Worm (Caenorhabditis elegans) whole organism, late embryonic: ENCODE data around the gene ftt-2.

Experiments used
- C08G9.2 ChIP-seq: sonication (generic microtip); optimal IDR thresholded peaks from 2 replicates; lab custom pipeline; 2016; ENCODE audit warnings: mild to moderate bottlenecking, missing genetic modification characterization, moderate library complexity, missing compliant biosample characterization
- C38D4.7 ChIP-seq: fragments of 200-800 bp; sonication (Bioruptor generic); optimal IDR thresholded peaks from 2 replicates; lab custom pipeline; 2018; ENCODE audit warnings: mild to moderate bottlenecking, missing genetic modification characterization, moderate library complexity, missing compliant biosample characterization
- K02D7.2 ChIP-seq: sonication (generic microtip); optimal IDR thresholded peaks from 2 replicates; lab custom pipeline; 2017; ENCODE audit warnings: mild to moderate bottlenecking, missing genetic modification characterization, missing compliant biosample characterization
- K09A11.1 ChIP-seq: sonication (generic microtip); optimal IDR thresholded peaks from 2 replicates; lab custom pipeline; 2017; ENCODE audit warnings: antibody characterized with exemption, mild to moderate bottlenecking, missing genetic modification characterization, missing compliant biosample characterization; ENCODE audit not compliant: insufficient read depth
- ama-1 ChIP-seq: fragments of 150-350 bp; optimal IDR thresholded peaks from 2 replicates; lab custom pipeline; 2014
- ceh-2 ChIP-seq: sonication (generic microtip); optimal IDR thresholded peaks from 2 replicates; lab custom pipeline; 2016; ENCODE audit warnings: missing genotype, missing genetic modification characterization, missing compliant biosample characterization
- ceh-22 ChIP-seq: sonication (generic microtip); optimal IDR thresholded peaks from 2 replicates; lab custom pipeline; 2017; ENCODE audit warnings: missing biosample characterization, missing genetic modification characterization
- ceh-31 ChIP-seq: sonication (generic microtip); optimal IDR thresholded peaks from 2 replicates; lab custom pipeline; 2016; ENCODE audit warnings: missing genetic modification characterization, missing compliant biosample characterization
- ceh-34 ChIP-seq: sonication (generic microtip); optimal IDR thresholded peaks from 2 replicates; lab custom pipeline; 2016; ENCODE audit warnings: mild to moderate bottlenecking, missing genetic modification characterization, missing compliant biosample characterization
- ceh-48 ChIP-seq: sonication (generic microtip); optimal IDR thresholded peaks from 2 replicates; lab custom pipeline; 2016; ENCODE audit warnings: missing genetic modification characterization, inconsistent platforms, missing compliant biosample characterization
- ceh-6 ChIP-seq: fragments of 200-800 bp; sonication (Bioruptor generic); optimal IDR thresholded peaks from 2 replicates; lab custom pipeline; 2018; ENCODE audit warnings: mild to moderate bottlenecking, missing genetic modification characterization, missing compliant biosample characterization
- che-1 ChIP-seq: sonication (generic microtip); optimal IDR thresholded peaks from 2 replicates; lab custom pipeline; 2016; ENCODE audit warnings: mild to moderate bottlenecking, missing genetic modification characterization, missing compliant biosample characterization
- dve-1 ChIP-seq: sonication (generic microtip); optimal IDR thresholded peaks from 2 replicates; lab custom pipeline; 2017; ENCODE audit warnings: antibody characterized with exemption, mild to moderate bottlenecking, missing genetic modification characterization, missing compliant biosample characterization
- elt-2 ChIP-seq: sonication (generic microtip); optimal IDR thresholded peaks from 2 replicates; lab custom pipeline; 2016; ENCODE audit warnings: missing genetic modification reagents, missing genetic modification characterization, missing compliant biosample characterization
- elt-4 ChIP-seq: sonication (generic microtip); optimal IDR thresholded peaks from 2 replicates; lab custom pipeline; 2016; ENCODE audit warnings: missing genetic modification characterization, missing compliant biosample characterization
- eyg-1 ChIP-seq: sonication (generic microtip); optimal IDR thresholded peaks from 2 replicates; lab custom pipeline; 2016; ENCODE audit warnings: missing genotype, missing genetic modification characterization, missing compliant biosample characterization
- fax-1 ChIP-seq: sonication (generic microtip); optimal IDR thresholded peaks from 2 replicates; lab custom pipeline; 2016; ENCODE audit warnings: missing genotype, missing genetic modification characterization, missing compliant biosample characterization
- fkh-10 ChIP-seq: fragments of 150-350 bp; optimal IDR thresholded peaks from 2 replicates; lab custom pipeline; 2014; ENCODE audit warnings: missing biosample characterization, missing genetic modification reagents, missing genetic modification characterization
- fkh-6 ChIP-seq: sonication (generic microtip); optimal IDR thresholded peaks from 2 replicates; lab custom pipeline; 2016; ENCODE audit warnings: missing genetic modification characterization, missing compliant biosample characterization
- hlh-13 ChIP-seq: fragments of 200-800 bp; sonication (Bioruptor generic); optimal IDR thresholded peaks from 2 replicates; lab custom pipeline; 2018; ENCODE audit warnings: mild to moderate bottlenecking, missing genetic modification characterization, missing compliant biosample characterization
- hlh-15 ChIP-seq: sonication (generic microtip); optimal IDR thresholded peaks from 2 replicates; lab custom pipeline; 2016; ENCODE audit warnings: missing genetic modification characterization, missing compliant biosample characterization
- hlh-30 ChIP-seq: sonication (generic microtip); optimal IDR thresholded peaks from 2 replicates; lab custom pipeline; 2017; ENCODE audit warnings: antibody characterized with exemption, missing genetic modification characterization, missing compliant biosample characterization; ENCODE audit not compliant: insufficient read depth
- hlh-6 ChIP-seq: sonication (generic microtip); optimal IDR thresholded peaks from 2 replicates; lab custom pipeline; 2016; ENCODE audit warnings: missing genotype, missing genetic modification characterization, missing compliant biosample characterization
- hlh-8 ChIP-seq: sonication (generic microtip); optimal IDR thresholded peaks from 2 replicates; lab custom pipeline; 2016; ENCODE audit warnings: missing genotype, missing genetic modification characterization, missing compliant biosample characterization
- lim-6 ChIP-seq: sonication (generic microtip); optimal IDR thresholded peaks from 2 replicates; lab custom pipeline; 2016; ENCODE audit warnings: missing genetic modification characterization, missing compliant biosample characterization
- lin-11 ChIP-seq: fragments of 200-800 bp; sonication (Bioruptor generic); optimal IDR thresholded peaks from 2 replicates; lab custom pipeline; 2018; ENCODE audit warnings: mild to moderate bottlenecking, missing genetic modification characterization, missing compliant biosample characterization
- mec-3 ChIP-seq: sonication (generic microtip); optimal IDR thresholded peaks from 2 replicates; lab custom pipeline; 2016; ENCODE audit warnings: borderline replicate concordance, missing genetic modification characterization, missing compliant biosample characterization
- nfya-1 ChIP-seq: sonication (generic microtip); optimal IDR thresholded peaks from 2 replicates; lab custom pipeline; 2017; ENCODE audit warnings: missing genetic modification characterization, mild to moderate bottlenecking, missing compliant biosample characterization, antibody characterized with exemption, moderate library complexity
- nhr-232 ChIP-seq: sonication (generic microtip); optimal IDR thresholded peaks from 2 replicates; lab custom pipeline; 2016; ENCODE audit warnings: missing genetic modification characterization, missing compliant biosample characterization
- odd-2 ChIP-seq: sonication (generic microtip); optimal IDR thresholded peaks from 2 replicates; lab custom pipeline; 2017; ENCODE audit warnings: antibody characterized with exemption, mild to moderate bottlenecking, missing genetic modification characterization, missing compliant biosample characterization
- pag-3 ChIP-seq: sonication (generic microtip); optimal IDR thresholded peaks from 2 replicates; lab custom pipeline; 2016; ENCODE audit warnings: missing compliant biosample characterization, missing genetic modification characterization, borderline replicate concordance
- pat-9 ChIP-seq: fragments of 200-800 bp; sonication (Bioruptor generic); optimal IDR thresholded peaks from 2 replicates; lab custom pipeline; 2018; ENCODE audit warnings: mild to moderate bottlenecking, missing genetic modification characterization, moderate library complexity, missing compliant biosample characterization
- pha-2 ChIP-seq: sonication (generic microtip); optimal IDR thresholded peaks from 2 replicates; lab custom pipeline; 2017; ENCODE audit warnings: mild to moderate bottlenecking, missing genetic modification characterization, missing compliant biosample characterization
- pha-4 ChIP-seq: fragments of 150-350 bp; optimal IDR thresholded peaks from 2 replicates; lab custom pipeline; 2018; ENCODE audit warnings: missing biosample characterization, missing genetic modification reagents, missing genetic modification characterization
- pros-1 ChIP-seq: fragments of 150-350 bp; optimal IDR thresholded peaks from 2 replicates; lab custom pipeline; 2014; ENCODE audit warnings: missing biosample characterization, missing genetic modification reagents, missing genetic modification characterization
- ref-2 ChIP-seq: sonication (generic microtip); optimal IDR thresholded peaks from 2 replicates; lab custom pipeline; 2016; ENCODE audit warnings: missing genetic modification characterization, missing compliant biosample characterization
- sdc-2 ChIP-seq: sonication (generic microtip); optimal IDR thresholded peaks from 2 replicates; lab custom pipeline; 2016; ENCODE audit warnings: missing genotype, missing genetic modification characterization, missing compliant biosample characterization
- sox-2 ChIP-seq: fragments of 200-800 bp; sonication (Bioruptor generic); IDR thresholded peaks from 2 replicates; pipeline ENCODE4 v1.3.6; 2022; ENCODE audit warnings: missing genetic modification reagents, missing genetic modification characterization, missing compliant biosample characterization
- tbx-7 ChIP-seq: sonication (generic microtip); optimal IDR thresholded peaks from 2 replicates; lab custom pipeline; 2016; ENCODE audit warnings: missing genotype, missing genetic modification characterization, missing compliant biosample characterization
- unc-3 ChIP-seq, 2 experiments: fragments of 200-800 bp in 1 of 2; sonication (Bioruptor generic) in 1 of 2; sonication (generic microtip) in 1 of 2; conservative IDR thresholded peaks in 1 of 2; optimal IDR thresholded peaks in 1 of 2; 2 replicates each; pipeline versions ENCODE4 v1.3.6 to Lab custom; 2016 to 2022; ENCODE audit warnings: missing compliant biosample characterization in 2 of 2, missing genetic modification characterization in 2 of 2, missing genetic modification reagents in 1 of 2
- unc-55 ChIP-seq: sonication (generic microtip); optimal IDR thresholded peaks from 2 replicates; lab custom pipeline; 2017; ENCODE audit warnings: missing biosample characterization, missing genetic modification reagents, missing genetic modification characterization
- ztf-16 ChIP-seq: sonication (generic microtip); optimal IDR thresholded peaks from 2 replicates; lab custom pipeline; 2017; ENCODE audit warnings: missing genetic modification characterization, missing compliant biosample characterization

The ftt-2 gene

DNA sequence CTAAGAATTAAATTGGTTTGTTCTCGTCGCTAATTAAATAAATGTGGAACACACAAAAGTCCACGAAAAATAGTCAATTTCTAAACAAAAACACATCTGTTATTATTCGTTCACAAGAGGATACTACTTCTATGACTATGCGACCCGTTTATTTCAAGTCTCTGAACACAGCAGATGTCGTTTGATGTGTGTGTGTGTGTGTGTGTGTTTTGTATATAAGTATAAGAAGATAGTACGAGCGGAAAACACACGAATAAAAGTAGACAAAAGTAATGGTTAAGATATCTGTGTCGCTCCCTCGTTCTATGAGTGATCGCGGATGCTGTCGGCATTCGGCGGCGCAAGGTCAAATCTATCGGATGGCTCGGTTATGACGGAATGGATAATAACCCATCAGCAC, 6.4 kb downstream of the ftt-2 start:
- no peak for TF ChIP-seq hlh-30 (tag; lab: Kevin White, UChicago)
- no peak for TF ChIP-seq C38D4.7 (GFP tag; lab: Kevin White, UChicago)
- no peak for TF ChIP-seq ztf-16
- no peak for TF ChIP-seq sox-2 (GFP tag; lab: Robert Waterston, UW)
- no peak for TF ChIP-seq unc-55 (GFP tag; lab: Kevin White, UChicago)
- TF ChIP-seq dve-1 (tag; lab: Kevin White, UChicago), result no peak
- no peak for TF ChIP-seq pha-2
- TF ChIP-seq sdc-2, result no peak
- no peak for TF ChIP-seq ceh-34 (tag; lab: Kevin White, UChicago)
- TF ChIP-seq pha-4 (tag; lab: Kevin White, UChicago), result no peak
- no peak for TF ChIP-seq nfya-1
- no peak for TF ChIP-seq lim-6 (tag; lab: Kevin White, UChicago)
- no peak for TF ChIP-seq ceh-2 (tag; lab: Kevin White, UChicago)
- no peak for TF ChIP-seq fkh-10 (GFP tag; lab: Kevin White, UChicago)

- TF ChIP-seq C08G9.2, result no peak
- no peak for TF ChIP-seq pha-2
- TF ChIP-seq C38D4.7 (GFP tag; lab: Kevin White, UChicago), result no peak
- TF ChIP-seq unc-3 (GFP tag; conservative IDR thresholded peaks at IDR 0.05; lab: Robert Waterston, UW), result no peak
- TF ChIP-seq unc-3 (tag; optimal IDR thresholded peaks at IDR 0.05; lab: Kevin White, UChicago), result no peak
- no peak for TF ChIP-seq ceh-6 (GFP tag; lab: Kevin White, UChicago)
- no peak for TF ChIP-seq odd-2 (tag; lab: Kevin White, UChicago)
- TF ChIP-seq ceh-34 (tag; lab: Kevin White, UChicago), result no peak
- TF ChIP-seq K02D7.2 (tag; lab: Kevin White, UChicago), result no peak
- TF ChIP-seq K09A11.1 (tag; lab: Kevin White, UChicago), result no peak
- TF ChIP-seq ceh-22, result no peak
- TF ChIP-seq fax-1 (tag; lab: Kevin White, UChicago), result no peak
Observed at ce11 chrX:11596876-11597275, 8.3 kb downstream of the ftt-2 start.

ce11 chrX:11592539-11592938, 12.7 kb downstream of the ftt-2 start:
- no peak for TF ChIP-seq fkh-6

ce11 chrX:11591620-11592019, 13.6 kb downstream of the ftt-2 start, which contains the start of gene F52D10.2:
Gene F52D10.2, minus strand, starts transcription at chrX:11591720.
- no peak for TF ChIP-seq ceh-48
- no peak for TF ChIP-seq ceh-31 (tag; lab: Kevin White, UChicago)
- no peak for TF ChIP-seq ceh-6 (GFP tag; lab: Kevin White, UChicago)
- TF ChIP-seq ceh-34 (tag; lab: Kevin White, UChicago), result no peak
- TF ChIP-seq fkh-6, result no peak
- no peak for TF ChIP-seq nhr-232
- TF ChIP-seq pros-1, result no peak
- no peak for TF ChIP-seq pat-9 (tag; lab: Kevin White, UChicago)

DNA sequence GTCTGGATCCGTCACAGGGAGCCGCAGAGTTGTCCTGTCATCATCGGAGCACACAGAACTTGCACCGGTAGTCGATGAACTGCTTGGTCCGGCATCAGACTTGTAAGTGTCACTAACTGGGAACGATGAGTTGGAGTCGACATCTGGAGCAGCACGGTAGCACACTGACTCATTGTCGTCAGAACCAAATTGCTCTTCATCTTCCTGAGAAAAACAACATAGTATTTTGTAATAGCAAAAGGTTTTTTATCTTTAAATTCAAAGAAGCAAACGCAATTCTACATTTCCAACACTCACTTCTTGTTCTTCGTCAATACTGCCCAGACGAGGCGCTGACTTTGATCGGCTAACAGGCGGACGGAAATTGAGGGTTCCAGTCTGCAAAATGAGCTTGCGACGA, 14.7 kb downstream of the ftt-2 start:
- TF ChIP-seq elt-4 (tag; lab: Kevin White, UChicago) (no peak), ama-1 (lab: Kevin White, UChicago) (no peak), hlh-15 (tag; lab: Kevin White, UChicago) (no peak), hlh-8 (tag; lab: Kevin White, UChicago) (no peak), sdc-2 (no peak), eyg-1 (no peak), elt-2 (tag; lab: Kevin White, UChicago) (no peak), ztf-16 (no peak), unc-3 (GFP tag; conservative IDR thresholded peaks at IDR 0.05; lab: Robert Waterston, UW) (no peak), unc-3 (tag; optimal IDR thresholded peaks at IDR 0.05; lab: Kevin White, UChicago) (no peak), hlh-6 (tag; lab: Kevin White, UChicago) (no peak), che-1 (tag; lab: Kevin White, UChicago) (no peak), hlh-13 (GFP tag; lab: Kevin White, UChicago) (no peak), pag-3 (tag; lab: Kevin White, UChicago) (no peak), ref-2 (no peak), tbx-7 (tag; lab: Kevin White, UChicago) (no peak), mec-3 (tag; lab: Kevin White, UChicago) (no peak), nhr-232 (no peak), lin-11 (tag; lab: Kevin White, UChicago) (no peak)
